Fruit fly (Drosophila melanogaster): ENCODE results near the gene Doa.

dm6 chr3R:28872605-28873004 is 15.3 kb upstream of the Doa start, which contains the start of gene Nepl17:
- no peak for TF ChIP-seq CG34367 (tag; optimal IDR thresholded peaks at IDR 0.05)
- no peak for TF ChIP-seq CG10348 (GFP tag; IDR thresholded peaks at IDR 0.05)
- TF ChIP-seq CG14655 (GFP tag; optimal IDR thresholded peaks at IDR 0.05) = no peak
- TF ChIP-seq CG8301 (tag; optimal IDR thresholded peaks at IDR 0.05) = no peak
- no peak for TF ChIP-seq fd96Ca (GFP tag; IDR thresholded peaks at IDR 0.05)
- TF ChIP-seq Ets98B (GFP tag; IDR thresholded peaks at IDR 0.05) = no peak
- TF ChIP-seq CG9948 (tag; optimal IDR thresholded peaks at IDR 0.05) = no peak
- no peak for TF ChIP-seq Snoo (tag; optimal IDR thresholded peaks at IDR 0.05)
- no peak for TF ChIP-seq CG8159 (tag; optimal IDR thresholded peaks at IDR 0.05)
- TF ChIP-seq EcR (GFP tag; optimal IDR thresholded peaks at IDR 0.05) = no peak
- no peak for TF ChIP-seq CG13204 (GFP tag; optimal IDR thresholded peaks at IDR 0.05)
- TF ChIP-seq Pif1A (GFP tag; optimal IDR thresholded peaks at IDR 0.05) = no peak
